Fruit fly (Drosophila melanogaster) whole organism, embryonic: ENCODE data around the gene CG31650.

Experiments used
- Adf1 ChIP-seq: fragments of 200-800 bp; sonication (Bioruptor generic); IDR thresholded peaks from 2 replicates; pipeline ENCODE4 v1.3.6; 2022; ENCODE audit warnings: missing biosample characterization, missing genetic modification characterization
- CG14965 ChIP-seq: fragments of 200-800 bp; sonication (Bioruptor generic); optimal IDR thresholded peaks from 2 replicates; lab custom pipeline; 2016; ENCODE audit warnings: missing biosample characterization, missing genetic modification characterization, borderline replicate concordance
- CG31441 ChIP-seq: fragments of 200-800 bp; sonication (Bioruptor generic); IDR thresholded peaks from 2 replicates; pipeline ENCODE4 v1.3.6; 2022; ENCODE audit warnings: missing biosample characterization, missing genetic modification characterization
- CG4730 ChIP-seq: fragments of 200-800 bp; sonication (Bioruptor generic); IDR thresholded peaks from 2 replicates; pipeline ENCODE4 v1.3.6; 2022; ENCODE audit warnings: missing biosample characterization, missing genetic modification characterization
- CG9215 ChIP-seq: fragments of 200-800 bp; sonication (Bioruptor generic); IDR thresholded peaks from 2 replicates; pipeline ENCODE4 v1.3.6; 2022; ENCODE audit warnings: missing biosample characterization, missing genetic modification characterization
- Optix ChIP-seq: fragments of 200-800 bp; sonication (Bioruptor generic); IDR thresholded peaks from 3 replicates; pipeline ENCODE4 v1.3.6; 2022; ENCODE audit warnings: missing biosample characterization, missing genetic modification characterization
- ash1 ChIP-seq: fragments of 200-800 bp; sonication (Bioruptor generic); optimal IDR thresholded peaks from 2 replicates; lab custom pipeline; 2018; ENCODE audit warnings: missing biosample characterization, mild to moderate bottlenecking, missing genetic modification characterization
- bab2 ChIP-seq: fragments of 200-800 bp; sonication (Bioruptor generic); optimal IDR thresholded peaks from 2 replicates; lab custom pipeline; 2016; ENCODE audit warnings: missing biosample characterization, missing genetic modification characterization
- danr ChIP-seq: fragments of 200-800 bp; sonication (Bioruptor generic); IDR thresholded peaks from 2 replicates; pipeline ENCODE4 v1.3.6; 2022; ENCODE audit warnings: missing biosample characterization, missing genetic modification characterization
- psq ChIP-seq: fragments of 200-800 bp; sonication (Bioruptor generic); optimal IDR thresholded peaks from 2 replicates; lab custom pipeline; 2017; ENCODE audit warnings: missing biosample characterization, missing genetic modification characterization
- sob ChIP-seq: fragments of 200-800 bp; sonication (Bioruptor generic); IDR thresholded peaks from 2 replicates; pipeline ENCODE4 v1.3.6; 2022; ENCODE audit warnings: missing biosample characterization, missing genetic modification characterization
- toy ChIP-seq: fragments of 200-800 bp; sonication (Bioruptor generic); IDR thresholded peaks from 2 replicates; pipeline ENCODE4 v1.3.6; 2022; ENCODE audit warnings: missing biosample characterization, missing genetic modification characterization
- unc-4 ChIP-seq: fragments of 200-800 bp; sonication (Bioruptor generic); IDR thresholded peaks from 2 replicates; pipeline ENCODE4 v1.3.6; 2022; ENCODE audit warnings: missing biosample characterization, missing genetic modification characterization; ENCODE audit not compliant: partially characterized antibody

DNA sequence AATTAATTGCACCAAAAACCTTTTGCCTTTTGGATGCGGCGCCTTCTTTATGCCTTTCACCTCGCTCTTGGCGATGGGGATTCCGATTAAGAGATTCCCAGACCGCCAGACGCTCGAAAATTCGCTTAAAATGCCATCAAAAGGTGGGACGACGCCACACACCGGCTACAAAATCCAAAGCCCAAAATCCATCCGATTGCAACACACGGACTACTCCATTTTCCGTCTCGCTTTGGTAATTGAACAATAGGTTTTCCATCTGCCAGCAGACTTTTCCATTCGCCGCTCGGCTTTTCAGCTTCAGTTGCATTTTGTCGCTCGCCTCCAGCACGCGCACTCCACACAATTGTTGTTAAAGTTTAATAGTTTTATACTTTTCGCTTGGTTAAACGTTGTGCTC, 16.0 kb upstream of the CG31650 start, which contains the start of gene qtc:
- TF ChIP-seq unc-4, result no peak
- TF ChIP-seq sob (GFP tag; lab: Robert Waterston, UW), result no peak
- TF ChIP-seq psq (GFP tag; lab: Kevin White, UChicago), result no peak
- TF ChIP-seq CG14965 (GFP tag; lab: Kevin White, UChicago), result no peak
- TF ChIP-seq CG9215 (GFP tag; lab: Robert Waterston, UW), result no peak
- no peak for TF ChIP-seq Adf1
- TF ChIP-seq CG4730 (GFP tag; lab: Robert Waterston, UW), result no peak
- TF ChIP-seq Optix (GFP tag; lab: Robert Waterston, UW), result no peak
- TF ChIP-seq toy, result no peak
- no peak for TF ChIP-seq bab2
- TF ChIP-seq CG31441 (GFP tag; lab: Robert Waterston, UW), result no peak
- no peak for TF ChIP-seq ash1 (GFP tag; lab: Kevin White, UChicago)
- TF ChIP-seq danr (GFP tag; lab: Robert Waterston, UW), result no peak
